Worm (Caenorhabditis elegans) whole organism, midembryonic: ENCODE results near the gene nas-12.

Experiments used
- T22C8.4 ChIP-seq: fragments of 200-800 bp; sonication (Bioruptor generic); IDR thresholded peaks from 2 replicates; pipeline ENCODE4 v1.3.6; 2022; ENCODE audit warnings: missing genetic modification characterization, missing compliant biosample characterization
- cog-1 ChIP-seq: sonication (generic microtip); optimal IDR thresholded peaks from 2 replicates; lab custom pipeline; 2016; ENCODE audit warnings: missing genetic modification characterization, missing compliant biosample characterization
- flt-1 ChIP-seq: fragments of 200-800 bp; sonication (Bioruptor generic); IDR thresholded peaks from 2 replicates; pipeline ENCODE4 v1.3.6; 2022; ENCODE audit warnings: missing genetic modification characterization, missing compliant biosample characterization
- klf-2 ChIP-seq: fragments of 200-800 bp; sonication (Bioruptor generic); conservative IDR thresholded peaks from 2 replicates; pipeline ENCODE4 v1.3.6; 2022; ENCODE audit warnings: missing genetic modification reagents, missing genetic modification characterization, missing compliant biosample characterization
- med-1 ChIP-seq: sonication (generic microtip); optimal IDR thresholded peaks from 2 replicates; lab custom pipeline; 2017; ENCODE audit warnings: missing genetic modification characterization, mild to moderate bottlenecking, missing compliant biosample characterization, antibody characterized with exemption, missing genetic modification reagents; ENCODE audit not compliant: insufficient read depth
- ref-1 ChIP-seq: fragments of 200-800 bp; sonication (Bioruptor generic); conservative IDR thresholded peaks from 2 replicates; pipeline ENCODE4 v1.3.6; 2022; ENCODE audit warnings: missing genetic modification reagents, missing genetic modification characterization, missing compliant biosample characterization
- tab-1 ChIP-seq: fragments of 200-800 bp; sonication (Bioruptor generic); IDR thresholded peaks from 2 replicates; pipeline ENCODE4 v1.3.6; 2022; ENCODE audit warnings: missing genetic modification characterization, missing compliant biosample characterization
- ztf-23 ChIP-seq: fragments of 200-800 bp; sonication (Bioruptor generic); IDR thresholded peaks from 2 replicates; pipeline ENCODE4 v1.3.6; 2022; ENCODE audit warnings: missing genetic modification reagents, missing genetic modification characterization, missing compliant biosample characterization
- ztf-29 ChIP-seq: fragments of 200-800 bp; sonication (Bioruptor generic); IDR thresholded peaks from 2 replicates; pipeline ENCODE4 v1.3.6; 2022; ENCODE audit warnings: missing genetic modification reagents, missing genetic modification characterization, missing compliant biosample characterization

Gene nas-12

DNA sequence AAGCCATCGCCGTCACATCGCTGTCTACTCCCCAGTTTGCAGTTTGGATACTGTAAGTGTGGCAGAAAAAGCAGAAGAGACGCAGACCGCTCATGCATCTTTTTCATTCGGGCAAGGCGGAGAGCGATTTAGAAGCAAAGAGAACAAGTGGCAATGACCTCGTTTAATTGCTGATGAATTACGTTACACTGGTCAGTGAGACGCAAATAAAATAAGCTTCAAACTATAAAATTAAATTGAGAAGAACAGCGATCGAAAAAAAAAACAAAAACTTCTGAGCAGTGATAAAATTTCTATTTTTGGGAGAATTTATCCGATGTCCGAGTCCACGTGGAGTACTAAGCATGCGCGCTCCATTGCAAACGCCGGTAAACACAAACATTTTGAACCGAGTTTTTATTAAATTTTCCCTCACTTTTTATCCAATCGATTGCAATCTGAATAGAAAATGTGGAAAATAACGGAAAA is 1.7 kb upstream of the nas-12 start, which contains the start of gene C24F3.2:
Gene C24F3.2, plus strand, starts transcription at position 418 of the 468 bp plus-strand sequence.
- TF ChIP-seq klf-2 (GFP tag; lab: Robert Waterston, UW) (no peak), med-1 (GFP tag; lab: Kevin White, UChicago) (no peak), tab-1 (no peak), ztf-29 (GFP tag; lab: Robert Waterston, UW) (0 out of 2 replicates have a peak, but pooled peaks have one; percentile 44), flt-1 (GFP tag; lab: Robert Waterston, UW) (no peak), ztf-23 (GFP tag; lab: Robert Waterston, UW) (no peak), T22C8.4 (GFP tag; lab: Robert Waterston, UW) (no peak), ref-1 (GFP tag; lab: Robert Waterston, UW) (no peak), cog-1 (peak; percentile 58)

DNA sequence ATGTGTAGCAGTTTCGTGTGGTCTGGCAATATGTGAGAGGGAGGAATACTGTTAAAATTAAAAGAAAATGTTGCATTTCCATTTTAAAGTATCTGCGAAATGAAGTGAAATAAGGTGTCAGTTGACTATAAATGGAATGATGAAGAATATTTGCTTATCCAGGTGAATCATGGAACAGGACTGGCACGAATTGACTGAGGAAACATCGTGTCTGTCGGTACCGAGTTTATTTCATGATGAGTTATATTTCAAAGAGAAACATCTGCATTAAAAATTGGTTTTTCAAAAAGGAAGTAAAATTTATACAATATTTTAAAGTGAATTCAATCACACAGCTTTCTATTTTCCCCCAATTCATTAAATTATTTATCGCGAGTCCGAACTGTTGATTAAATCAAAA is 3.7 kb downstream of the nas-12 start, which contains the start of gene F01G10.6:
Gene F01G10.6, minus strand, starts transcription at position 101 of the 400 bp plus-strand sequence.
- TF ChIP-seq flt-1 (GFP tag; lab: Robert Waterston, UW) (no peak), tab-1 (no peak), klf-2 (GFP tag; lab: Robert Waterston, UW) (no peak), ztf-29 (GFP tag; lab: Robert Waterston, UW) (no peak), ztf-23 (GFP tag; lab: Robert Waterston, UW) (no peak), cog-1 (no peak), med-1 (GFP tag; lab: Kevin White, UChicago) (no peak), T22C8.4 (GFP tag; lab: Robert Waterston, UW) (no peak), ref-1 (GFP tag; lab: Robert Waterston, UW) (no peak)

DNA sequence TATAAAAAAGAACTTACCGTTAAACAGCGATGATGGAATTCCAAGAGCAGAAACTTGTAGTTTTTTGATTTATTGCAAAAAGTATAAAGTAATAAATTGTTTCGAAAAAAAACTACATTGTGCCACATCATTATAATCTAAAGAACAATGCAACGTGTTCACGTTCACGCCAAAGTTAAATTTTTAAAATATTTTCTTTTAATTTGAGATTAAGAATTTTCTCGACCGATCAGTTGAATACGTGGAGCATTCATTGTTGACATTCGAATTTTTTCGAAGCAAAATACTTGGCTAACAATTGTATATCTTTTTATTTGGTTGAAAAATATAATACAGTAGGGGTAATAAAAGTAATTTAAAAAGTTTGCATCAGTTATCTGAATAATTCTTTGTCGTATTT is 7.1 kb downstream of the nas-12 start, which contains the start of gene F01G10.5:
Gene F01G10.5, minus strand, starts transcription at position 101 of the 400 bp plus-strand sequence.
- TF ChIP-seq ztf-29 (GFP tag; lab: Robert Waterston, UW) = no peak

DNA sequence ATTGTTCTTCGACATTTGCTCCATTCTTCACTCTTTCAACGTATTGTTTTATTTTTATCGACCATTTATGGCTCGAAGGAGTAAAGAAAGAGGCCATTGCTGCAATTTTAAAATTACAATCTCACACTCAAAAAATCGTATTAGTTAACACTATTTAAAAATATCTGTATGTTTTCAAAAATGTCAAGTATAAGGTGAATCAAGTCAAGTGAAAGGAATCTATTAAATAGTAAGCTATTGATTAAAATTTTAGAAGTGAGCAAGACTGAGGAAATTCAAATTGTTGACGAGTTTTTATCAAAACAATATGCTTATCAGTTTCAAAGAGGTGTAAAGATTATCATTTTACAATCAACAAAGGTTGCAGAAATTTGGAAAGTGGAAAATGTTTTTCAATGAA is 8.6 kb downstream of the nas-12 start, which contains the start of gene F01G10.4:
Gene F01G10.4, minus strand, starts transcription at position 101 of the 400 bp plus-strand sequence.
- TF ChIP-seq T22C8.4 (GFP tag; lab: Robert Waterston, UW) (no peak), klf-2 (GFP tag; lab: Robert Waterston, UW) (no peak), ztf-23 (GFP tag; lab: Robert Waterston, UW) (no peak), cog-1 (no peak)

DNA sequence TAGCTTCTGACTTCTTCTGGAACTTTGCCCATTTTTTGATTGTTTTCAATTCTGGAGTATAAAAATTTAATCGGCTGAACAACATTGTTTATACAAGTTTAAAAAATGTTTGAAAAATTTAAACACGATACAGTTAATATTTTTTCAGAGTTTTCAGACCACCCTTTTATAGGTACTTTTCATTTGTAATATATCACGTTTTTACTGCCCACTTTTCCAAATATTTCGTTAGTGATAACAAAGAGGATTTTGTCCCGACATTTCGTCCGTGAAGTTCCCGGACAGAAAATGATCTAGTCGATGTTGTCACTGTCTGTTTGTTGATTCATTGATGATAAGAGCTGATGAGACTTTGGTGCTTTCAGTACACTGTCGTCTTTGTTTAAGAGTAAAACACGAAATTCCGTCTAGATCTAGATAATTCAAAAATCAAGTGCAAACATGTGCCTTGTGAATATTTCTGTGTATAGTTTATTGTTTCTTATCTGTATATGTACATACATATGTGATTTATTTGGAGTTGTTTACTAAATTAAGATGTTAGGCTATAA is 11.5 kb downstream of the nas-12 start, which contains the start of gene ech-9:
Gene ech-9, minus strand, starts transcription at position 51 of the 551 bp plus-strand sequence.
- TF ChIP-seq ztf-29 (GFP tag; lab: Robert Waterston, UW) (no peak), klf-2 (GFP tag; lab: Robert Waterston, UW) (no peak), tab-1 (no peak), T22C8.4 (GFP tag; lab: Robert Waterston, UW) (no peak), ztf-23 (GFP tag; lab: Robert Waterston, UW) (no peak)

DNA sequence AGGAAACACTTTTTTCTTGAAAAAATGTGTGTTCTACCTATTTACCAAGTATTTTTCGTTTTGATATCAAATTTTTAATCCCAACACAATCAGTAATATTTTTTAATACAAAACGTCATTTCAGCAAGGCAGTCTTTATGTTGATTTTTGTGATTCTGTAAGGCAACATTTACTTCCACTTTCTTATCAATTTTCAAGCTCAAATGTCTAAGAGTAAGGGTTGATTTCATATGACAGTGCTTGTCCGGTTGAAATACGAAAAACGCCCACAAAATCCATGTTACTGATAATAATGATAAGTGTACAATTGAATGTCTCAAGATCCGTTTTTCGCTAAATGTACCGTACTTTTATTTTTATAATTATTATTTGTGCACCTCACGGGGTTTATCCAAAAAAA is 12.3 kb downstream of the nas-12 start:
- no peak for TF ChIP-seq flt-1 (GFP tag; lab: Robert Waterston, UW)
- no peak for TF ChIP-seq ref-1 (GFP tag; lab: Robert Waterston, UW)
- no peak for TF ChIP-seq klf-2 (GFP tag; lab: Robert Waterston, UW)
- TF ChIP-seq med-1 (GFP tag; lab: Kevin White, UChicago) = no peak
- no peak for TF ChIP-seq tab-1
- no peak for TF ChIP-seq ztf-29 (GFP tag; lab: Robert Waterston, UW)
- TF ChIP-seq cog-1 = no peak
- no peak for TF ChIP-seq T22C8.4 (GFP tag; lab: Robert Waterston, UW)
- TF ChIP-seq ztf-23 (GFP tag; lab: Robert Waterston, UW) = no peak

DNA sequence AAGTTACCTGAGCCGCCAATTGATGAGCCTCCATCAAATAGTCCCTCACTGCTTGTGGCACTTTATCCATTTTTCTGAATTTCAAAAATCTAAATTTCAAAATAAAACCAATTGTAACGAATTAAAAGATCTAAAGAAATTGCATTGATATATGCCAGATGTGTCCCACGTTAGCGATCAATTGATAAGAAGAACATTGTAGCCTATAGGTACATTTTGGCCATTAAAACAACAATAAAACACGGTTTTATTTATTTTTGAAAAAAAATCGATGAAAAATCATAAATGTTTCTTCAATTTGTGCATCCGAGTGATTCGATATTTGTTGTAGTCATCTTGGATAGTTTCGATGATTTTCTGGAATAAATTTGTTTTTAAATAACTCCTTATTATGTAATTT is 15.2 kb downstream of the nas-12 start, which contains the start of gene ech-8:
Gene ech-8, minus strand, starts transcription at position 132 of the 400 bp plus-strand sequence.
- TF ChIP-seq T22C8.4 (GFP tag; lab: Robert Waterston, UW) (no peak), med-1 (GFP tag; lab: Kevin White, UChicago) (no peak), flt-1 (GFP tag; lab: Robert Waterston, UW) (no peak), cog-1 (no peak), ztf-23 (GFP tag; lab: Robert Waterston, UW) (no peak), ztf-29 (GFP tag; lab: Robert Waterston, UW) (no peak), ref-1 (GFP tag; lab: Robert Waterston, UW) (no peak), klf-2 (GFP tag; lab: Robert Waterston, UW) (no peak), tab-1 (no peak)

DNA sequence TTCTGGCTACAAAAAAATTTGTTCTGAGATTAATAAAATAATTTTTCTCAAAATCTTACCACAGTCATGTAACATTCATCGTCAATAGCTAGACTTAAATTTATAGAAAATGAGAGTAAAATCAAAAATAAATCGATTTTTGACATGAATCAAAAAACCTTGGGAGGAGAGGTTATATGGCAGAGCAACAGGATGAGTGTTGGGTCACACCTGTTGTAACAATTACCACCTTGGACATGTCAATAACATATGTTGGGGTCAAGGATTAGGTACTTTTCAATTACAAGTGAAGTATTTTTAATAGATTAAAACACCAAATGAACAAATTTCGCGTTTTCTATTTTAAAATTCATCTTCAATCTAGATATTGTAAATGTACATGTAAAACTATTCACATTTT is 17.8 kb downstream of the nas-12 start, which contains the start of gene lipl-7:
Gene lipl-7, minus strand, starts transcription at position 165 of the 400 bp plus-strand sequence.
- TF ChIP-seq klf-2 (GFP tag; lab: Robert Waterston, UW) (no peak), ztf-23 (GFP tag; lab: Robert Waterston, UW) (no peak), flt-1 (GFP tag; lab: Robert Waterston, UW) (no peak), ref-1 (GFP tag; lab: Robert Waterston, UW) (no peak), med-1 (GFP tag; lab: Kevin White, UChicago) (no peak), ztf-29 (GFP tag; lab: Robert Waterston, UW) (no peak), T22C8.4 (GFP tag; lab: Robert Waterston, UW) (no peak), cog-1 (no peak), tab-1 (no peak)

DNA sequence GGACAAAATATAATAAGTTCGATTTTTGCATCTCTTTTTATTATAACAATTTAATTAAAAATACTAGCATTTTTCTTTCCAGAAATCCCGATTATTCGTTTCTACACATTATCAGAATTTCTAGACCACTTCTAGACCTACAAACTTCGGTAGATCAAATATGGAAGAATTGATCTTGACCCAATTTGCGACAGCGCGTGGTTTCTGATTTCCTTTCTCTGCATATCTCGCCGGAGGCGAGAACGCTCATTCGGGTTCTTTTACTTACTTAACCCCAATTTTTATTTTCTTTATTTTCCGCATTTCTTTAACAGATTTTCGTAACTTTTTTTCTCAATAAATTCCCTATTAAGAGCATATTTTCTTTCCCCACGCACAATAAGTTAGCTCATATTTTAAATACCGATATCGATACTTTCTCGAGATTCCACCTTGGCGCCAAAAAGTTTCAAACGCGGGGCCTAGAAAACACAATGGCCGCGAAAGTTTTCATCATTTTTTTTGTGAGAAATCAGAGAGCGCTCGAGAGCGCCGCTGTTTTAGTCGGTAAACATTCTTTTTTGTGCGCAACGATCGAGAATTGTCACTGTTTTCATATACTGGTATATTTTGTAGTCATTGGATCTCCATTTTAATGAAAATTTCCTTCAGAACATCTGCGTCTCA is 18.8 kb downstream of the nas-12 start:
- TF ChIP-seq tab-1 (no peak), ztf-23 (GFP tag; lab: Robert Waterston, UW) (no peak), med-1 (GFP tag; lab: Kevin White, UChicago) (no peak), cog-1 (no peak), T22C8.4 (GFP tag; lab: Robert Waterston, UW) (no peak), klf-2 (GFP tag; lab: Robert Waterston, UW) (no peak), ref-1 (GFP tag; lab: Robert Waterston, UW) (no peak)
